Fruit fly (Drosophila melanogaster): Measurements from ENCODE around the gene Or98b.

The Or98b gene

DNA sequence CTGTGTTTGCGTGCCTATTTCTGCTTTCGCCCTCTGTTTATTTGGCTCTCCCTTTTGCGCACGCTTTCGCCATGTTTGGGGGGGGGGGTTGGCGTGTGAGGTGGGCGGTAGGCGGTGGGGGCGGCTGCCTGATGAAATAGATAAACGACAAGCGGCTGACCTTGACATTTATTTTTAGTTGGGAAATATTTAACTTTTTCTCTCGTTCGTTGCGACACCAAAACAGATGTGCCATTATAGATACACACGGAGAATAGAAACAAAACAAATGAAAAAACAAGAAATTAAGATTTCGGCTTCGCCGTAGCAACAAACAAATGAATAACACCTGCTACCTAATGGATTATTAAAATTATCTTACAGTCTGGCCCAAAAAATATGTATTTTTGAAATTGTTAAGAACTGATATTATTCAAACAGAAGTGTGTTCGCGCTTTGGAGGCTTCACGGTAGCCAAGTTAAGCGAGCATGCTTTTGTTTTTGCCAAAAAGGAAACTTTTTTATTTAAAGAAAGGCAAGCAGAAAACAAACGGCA is 19.8 kb upstream of the Or98b start (continued):
- TF ChIP-seq fu2 (GFP tag; optimal IDR thresholded peaks at IDR 0.05) (peak; percentile 39), CG13287 (GFP tag; IDR thresholded peaks at IDR 0.05; ENCODE audit: partially characterized antibody) (no peak; the same call in 1 of the 2 replicates), CG6765 (GFP tag; optimal IDR thresholded peaks at IDR 0.05) (peak; percentile 60), Six4 (GFP tag; optimal IDR thresholded peaks at IDR 0.05) (peak; percentile 37), Dek (tag; optimal IDR thresholded peaks at IDR 0.05) (peak; percentile 66), tx (GFP tag; optimal IDR thresholded peaks at IDR 0.05) (peak; percentile 39), BtbVII (GFP tag; optimal IDR thresholded peaks at IDR 0.05) (peak; percentile 70), sr (GFP tag; IDR thresholded peaks at IDR 0.05) (peak; percentile 96), CG10654 (GFP tag; optimal IDR thresholded peaks at IDR 0.05) (peak; percentile 14), CG6272 (GFP tag; IDR thresholded peaks at IDR 0.05) (0 out of 2 replicates have a peak, but pooled peaks have one; percentile 20), Drgx (GFP tag; IDR thresholded peaks at IDR 0.05) (peak; percentile 75), CG10209 (GFP tag; optimal IDR thresholded peaks at IDR 0.05) (peak; percentile 43), bbx (GFP tag; IDR thresholded peaks at IDR 0.05; ENCODE audit: partially characterized antibody) (peak; percentile 28; the same call in 1 of the 2 replicates), vnd (GFP tag; IDR thresholded peaks at IDR 0.05; ENCODE audit: partially characterized antibody) (no peak), sima (GFP tag; optimal IDR thresholded peaks at IDR 0.05) (peak; percentile 13), zfh2 (GFP tag; optimal IDR thresholded peaks at IDR 0.05) (peak; percentile 64), chinmo (GFP tag; IDR thresholded peaks at IDR 0.05; ENCODE audit: partially characterized antibody) (0 out of 4 replicates have a peak, but pooled peaks have one; percentile 49), CG3847 (GFP tag; IDR thresholded peaks at IDR 0.05) (peak; percentile 63), CG6683 (GFP tag; optimal IDR thresholded peaks at IDR 0.05) (peak; percentile 48), CG9609 (GFP tag; optimal IDR thresholded peaks at IDR 0.05) (peak; percentile 18), stc (GFP tag; IDR thresholded peaks at IDR 0.05) (peak; percentile 67), fru (optimal IDR thresholded peaks at IDR 0.05) (no peak), CG13894 (tag; optimal IDR thresholded peaks at IDR 0.05) (peak; percentile 70), Fer2 (tag; optimal IDR thresholded peaks at IDR 0.05) (no peak), Hr51 (GFP tag; optimal IDR thresholded peaks at IDR 0.05) (peak in 1 of 2 experiments; percentile 73), Dbx (GFP tag; IDR thresholded peaks at IDR 0.05) (peak; percentile 71; the same call in 2 of the 3 replicates), CG33213 (GFP tag; optimal IDR thresholded peaks at IDR 0.05) (peak; percentile 37), Abd-B (GFP tag; optimal IDR thresholded peaks at IDR 0.05) (peak; percentile 54), Nf-YC (tag; optimal IDR thresholded peaks at IDR 0.05) (peak; percentile 37), CG8359 (GFP tag; optimal IDR thresholded peaks at IDR 0.05; ENCODE audit: borderline replicate concordance) (peak; percentile 8), E2f2 (GFP tag; IDR thresholded peaks at IDR 0.05) (peak; percentile 51; the same call in 1 of the 2 replicates), CG9215 (GFP tag; IDR thresholded peaks at IDR 0.05) (peak; percentile 65), pfk (GFP tag; optimal IDR thresholded peaks at IDR 0.05) (no peak), D19B (GFP tag; optimal IDR thresholded peaks at IDR 0.05) (peak; percentile 50), mirr (GFP tag; optimal IDR thresholded peaks at IDR 0.05) (peak; percentile 51), HLH54F (GFP tag; optimal IDR thresholded peaks at IDR 0.05) (peak; percentile 69), danr (GFP tag; IDR thresholded peaks at IDR 0.05) (peak; percentile 67; the same call in 1 of the 2 replicates), CG4730 (GFP tag; IDR thresholded peaks at IDR 0.05) (peak; percentile 64; the same call in 1 of the 2 replicates), Lpt (GFP tag; optimal IDR thresholded peaks at IDR 0.05) (no peak), CG17385 (GFP tag; optimal IDR thresholded peaks at IDR 0.05) (peak; percentile 59), CG12104 (GFP tag; optimal IDR thresholded peaks at IDR 0.05) (peak; percentile 37), CG7372 (GFP tag; IDR thresholded peaks at IDR 0.05) (peak; percentile 61), CG6654 (GFP tag; optimal IDR thresholded peaks at IDR 0.05) (no peak), dysf (GFP tag; IDR thresholded peaks at IDR 0.05) (peak; percentile 81), CG17361 (GFP tag; IDR thresholded peaks at IDR 0.05) (peak; percentile 66; the same call in 2 of the 3 replicates), CG17359 (tag; optimal IDR thresholded peaks at IDR 0.05) (peak; percentile 66), Blimp-1 (GFP tag; optimal IDR thresholded peaks at IDR 0.05) (peak; percentile 32), nmo (GFP tag; optimal IDR thresholded peaks at IDR 0.05) (peak; percentile 40)
